Fruit fly (Drosophila melanogaster): ENCODE data around the gene CG2712.

- no peak for TF ChIP-seq pan (optimal IDR thresholded peaks at IDR 0.05)
- no peak for TF ChIP-seq psq (optimal IDR thresholded peaks at IDR 0.05)
- TF ChIP-seq CG8478 (optimal IDR thresholded peaks at IDR 0.05), result no peak
- TF ChIP-seq usp (GFP tag; optimal IDR thresholded peaks at IDR 0.05), result no peak
These were observed 10.8 kb downstream of the CG2712 start for dm6 chrX:2743020-2743419.
